Worm (Caenorhabditis elegans): ENCODE results near the gene F35H8.4.

DNA sequence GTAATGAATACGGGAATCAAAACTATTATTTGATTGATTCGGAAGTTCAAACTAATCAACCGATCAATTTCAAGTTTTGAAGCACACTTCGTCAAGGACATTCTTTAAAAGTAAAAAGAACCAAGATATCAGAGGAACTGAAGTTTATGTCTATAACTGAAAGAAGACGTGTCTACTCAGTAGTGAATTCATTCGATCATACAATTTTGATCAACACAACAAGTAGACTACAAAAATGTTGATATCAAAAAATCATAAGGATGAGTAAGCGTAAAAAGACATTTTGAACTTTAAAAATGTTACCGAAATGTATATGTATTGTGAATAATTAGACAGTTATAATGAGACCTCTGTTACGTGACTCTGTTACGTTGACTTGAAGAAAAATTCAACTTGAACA lies 17.0 kb downstream of the F35H8.4 start, which contains the start of gene sra-4:
- TF ChIP-seq unc-62 (GFP tag; optimal IDR thresholded peaks at IDR 0.05), result no peak
- no peak for TF ChIP-seq lin-13 (tag; optimal IDR thresholded peaks at IDR 0.05)
- TF ChIP-seq sem-2 (GFP tag; optimal IDR thresholded peaks at IDR 0.05), result no peak
- no peak for TF ChIP-seq sptf-1 (tag; optimal IDR thresholded peaks at IDR 0.05)
